Worm (Caenorhabditis elegans) whole organism, L4/young adult: ENCODE data around the gene F45D3.3.

Experiments
- W03F9.2 ChIP-seq: fragments of 150-350 bp; optimal IDR thresholded peaks from 2 replicates; lab custom pipeline; 2014; ENCODE audit warnings: missing biosample characterization, missing genetic modification characterization
- dao-5 ChIP-seq: sonication (generic microtip); optimal IDR thresholded peaks from 2 replicates; lab custom pipeline; 2016; ENCODE audit warnings: missing genotype, missing genetic modification characterization, moderate library complexity, missing compliant biosample characterization
- him-1 ChIP-seq: sonication (generic microtip); optimal IDR thresholded peaks from 2 replicates; lab custom pipeline; 2016; ENCODE audit warnings: missing genotype, missing genetic modification reagents, missing genetic modification characterization, missing compliant biosample characterization

The F45D3.3 gene

DNA sequence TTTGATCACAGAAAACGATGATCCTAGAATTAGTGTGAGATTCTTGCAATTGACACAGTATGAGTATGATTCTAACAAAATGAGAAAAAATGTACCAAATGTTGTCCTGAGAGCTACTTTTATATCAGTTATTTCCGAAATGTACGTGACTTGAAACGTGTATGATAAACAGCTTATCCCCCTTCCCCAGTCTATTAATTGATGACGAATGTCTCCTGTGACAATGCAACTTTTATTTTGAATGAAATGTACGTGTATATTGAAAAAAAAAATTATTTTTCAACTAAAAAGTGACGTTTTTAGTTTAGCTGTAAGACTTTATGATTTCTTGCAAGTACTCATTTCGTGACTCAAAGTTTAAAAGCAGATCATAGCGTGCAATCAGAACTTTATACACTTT, 20.1 kb upstream of the F45D3.3 start:
- TF ChIP-seq dao-5 (no peak), him-1 (tag; lab: Kevin White, UChicago) (no peak), W03F9.2 (tag; lab: Kevin White, UChicago) (no peak)

- no peak for TF ChIP-seq him-1 (tag; lab: Kevin White, UChicago)
Measured at ce11 chrV:12567850-12568249, 17.7 kb upstream of the F45D3.3 start, which contains the start of gene E02A10.4. TSS of gene E02A10.4 (minus strand) at chrV:12567950.

- TF ChIP-seq him-1 (tag; lab: Kevin White, UChicago) (no peak), dao-5 (no peak), W03F9.2 (tag; lab: Kevin White, UChicago) (no peak)
Measured at ce11 chrV:12567312-12567711, 17.1 kb upstream of the F45D3.3 start.

DNA sequence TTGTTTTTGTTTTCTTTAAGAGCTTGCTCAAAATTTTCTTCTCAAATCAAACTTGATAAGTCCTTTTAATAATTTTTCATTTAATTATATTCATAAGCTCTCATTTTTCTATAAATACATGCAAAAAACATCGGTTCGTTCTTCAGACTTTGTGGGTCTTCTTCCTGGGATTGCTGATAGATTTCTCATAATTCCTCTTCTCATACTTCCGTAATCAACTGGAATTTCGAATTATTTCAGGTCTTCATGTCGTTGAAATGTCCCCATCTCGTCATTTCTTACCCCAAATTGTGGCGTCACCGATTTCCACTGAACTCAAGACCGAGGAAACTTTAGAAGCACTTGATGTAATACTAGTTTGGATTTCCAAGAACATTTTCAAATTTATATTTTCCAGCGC, 14.7 kb upstream of the F45D3.3 start:
- no peak for TF ChIP-seq him-1 (tag; lab: Kevin White, UChicago)
- no peak for TF ChIP-seq dao-5
- TF ChIP-seq W03F9.2 (tag; lab: Kevin White, UChicago): no peak

- TF ChIP-seq him-1 (tag; lab: Kevin White, UChicago): no peak
- TF ChIP-seq dao-5: no peak
- TF ChIP-seq W03F9.2 (tag; lab: Kevin White, UChicago): no peak
Measured at ce11 chrV:12563187-12563586, 13.0 kb upstream of the F45D3.3 start, which contains the start of gene mrps-5. TSS of gene mrps-5 (plus strand) at chrV:12563487.

DNA sequence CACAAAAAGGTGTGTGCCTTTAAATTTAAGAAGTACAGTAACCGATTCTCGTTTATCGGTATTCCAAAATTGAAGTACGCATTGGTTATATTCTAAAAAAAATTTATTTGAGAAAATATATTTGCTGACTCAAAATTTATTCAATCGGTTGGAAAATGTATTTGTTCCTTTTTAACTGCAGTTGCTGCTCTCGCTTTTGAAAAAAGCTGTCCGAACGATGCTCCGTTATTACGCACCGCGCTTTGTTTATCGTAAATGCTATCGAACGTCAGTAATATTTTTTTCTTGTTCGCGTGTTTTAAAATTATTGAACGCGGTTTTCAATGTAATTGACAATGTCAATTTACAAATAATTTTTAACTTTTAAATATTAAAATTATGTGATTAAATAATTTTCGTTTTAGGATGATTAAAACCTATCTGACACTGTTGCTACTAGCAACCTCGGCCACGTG, 10.2 kb upstream of the F45D3.3 start, which contains the start of gene sel-1:
Gene sel-1 (plus strand): TSS at position 405 of the 455 bp plus-strand sequence.
- TF ChIP-seq dao-5 (no peak), W03F9.2 (tag; lab: Kevin White, UChicago) (no peak), him-1 (tag; lab: Kevin White, UChicago) (no peak)

DNA sequence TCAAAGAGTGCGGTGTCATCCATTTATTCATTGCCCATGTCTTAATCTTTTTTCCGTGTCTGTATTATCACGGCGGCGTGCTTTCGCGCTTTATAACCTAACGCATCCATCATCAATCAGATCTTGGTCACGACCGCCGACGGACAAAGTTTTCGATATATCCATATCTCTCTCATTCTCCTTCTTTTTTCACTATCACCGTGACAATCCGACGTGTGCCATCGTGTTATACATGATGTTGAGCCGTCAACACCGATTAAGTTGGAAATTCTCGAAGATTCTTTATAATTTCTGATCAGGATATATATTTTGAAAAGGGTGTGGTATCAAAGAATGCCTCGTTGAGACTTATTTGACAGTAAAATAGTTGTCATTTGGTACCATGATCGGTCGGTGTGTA, 6.7 kb upstream of the F45D3.3 start:
- no peak for TF ChIP-seq him-1 (tag; lab: Kevin White, UChicago)
- no peak for TF ChIP-seq dao-5
- no peak for TF ChIP-seq W03F9.2 (tag; lab: Kevin White, UChicago)

DNA sequence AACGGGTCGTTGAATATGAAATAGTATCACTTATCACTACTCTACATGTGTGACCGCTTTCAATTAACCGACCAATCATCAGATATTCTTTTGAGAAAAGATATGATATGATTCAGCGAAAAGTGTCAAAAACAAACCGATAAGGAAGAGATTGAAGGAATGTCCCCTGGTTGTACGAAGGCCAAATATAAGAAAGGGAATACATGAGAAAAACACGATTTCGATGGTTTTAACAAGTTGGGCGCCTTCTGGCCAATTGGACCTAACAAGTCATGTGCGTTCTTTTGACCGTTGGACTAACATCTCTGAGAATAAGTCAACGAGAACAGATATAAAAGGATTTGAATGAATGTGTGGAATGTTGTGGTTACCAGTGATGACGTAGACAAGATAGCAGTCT, 5.7 kb upstream of the F45D3.3 start:
- TF ChIP-seq W03F9.2 (tag; lab: Kevin White, UChicago): no peak
- TF ChIP-seq him-1 (tag; lab: Kevin White, UChicago): no peak
- TF ChIP-seq dao-5: no peak

- TF ChIP-seq W03F9.2 (tag; lab: Kevin White, UChicago) (no peak), dao-5 (no peak), him-1 (tag; lab: Kevin White, UChicago) (no peak)
Measured at ce11 chrV:12554172-12555031, 4.2 kb upstream of the F45D3.3 start.

DNA sequence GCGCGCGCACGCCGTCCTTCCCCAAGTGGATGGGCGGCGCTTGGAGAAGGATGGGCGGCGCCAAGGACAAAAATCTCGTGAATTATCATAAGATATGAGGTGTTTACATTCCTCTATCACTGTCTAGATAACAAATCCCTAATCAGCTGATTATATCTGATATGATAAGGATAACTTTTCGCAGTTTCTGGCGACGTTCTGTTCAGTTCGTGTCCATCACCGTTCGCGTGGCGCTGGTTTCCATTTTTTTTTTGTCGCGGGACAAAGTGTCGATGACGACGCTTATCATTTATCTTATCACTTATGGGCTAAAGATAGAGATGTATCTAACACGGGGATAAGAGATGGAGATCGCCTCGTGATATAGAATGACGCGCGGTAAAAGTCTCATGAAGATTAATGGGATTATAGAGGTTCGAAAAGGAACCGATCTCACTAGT, 3.1 kb upstream of the F45D3.3 start:
- TF ChIP-seq W03F9.2 (tag; lab: Kevin White, UChicago) (no peak), him-1 (tag; lab: Kevin White, UChicago) (no peak), dao-5 (no peak)

DNA sequence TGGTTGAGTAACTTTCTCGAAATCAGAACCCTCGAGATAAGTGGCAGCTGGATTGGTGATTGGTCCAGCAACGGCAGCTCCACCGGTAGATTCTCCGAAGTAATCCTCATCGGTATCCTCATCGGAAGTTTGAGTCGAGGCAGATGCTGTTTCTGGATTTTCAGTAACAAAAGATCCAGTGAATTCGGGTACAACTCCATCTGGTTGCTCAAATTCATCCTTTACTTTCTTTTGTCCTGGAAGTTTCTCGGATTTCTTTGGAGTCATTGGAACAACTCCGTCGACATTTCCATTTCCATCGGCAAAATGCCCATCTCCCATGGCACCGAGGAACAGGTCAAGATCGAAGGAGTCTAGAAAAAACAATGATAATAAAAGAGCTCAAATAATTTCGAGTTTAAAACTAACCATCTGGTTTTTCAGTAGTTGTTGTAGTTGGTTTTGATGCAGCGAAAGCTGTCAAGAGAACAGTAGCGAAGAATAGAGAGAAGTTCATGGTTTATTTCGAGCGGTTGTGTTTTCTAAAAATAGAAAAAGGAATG, 2.6 kb upstream of the F45D3.3 start, which contains the start of gene F45D3.4:
Gene F45D3.4 (minus strand): TSS at position 521 of the 542 bp plus-strand sequence.
- TF ChIP-seq W03F9.2 (tag; lab: Kevin White, UChicago): no peak
- TF ChIP-seq dao-5: no peak
- no peak for TF ChIP-seq him-1 (tag; lab: Kevin White, UChicago)

ce11 chrV:12551638-12552478, 1.7 kb upstream of the F45D3.3 start:
- TF ChIP-seq dao-5 (no peak), him-1 (tag; lab: Kevin White, UChicago) (no peak), W03F9.2 (tag; lab: Kevin White, UChicago) (no peak)

DNA sequence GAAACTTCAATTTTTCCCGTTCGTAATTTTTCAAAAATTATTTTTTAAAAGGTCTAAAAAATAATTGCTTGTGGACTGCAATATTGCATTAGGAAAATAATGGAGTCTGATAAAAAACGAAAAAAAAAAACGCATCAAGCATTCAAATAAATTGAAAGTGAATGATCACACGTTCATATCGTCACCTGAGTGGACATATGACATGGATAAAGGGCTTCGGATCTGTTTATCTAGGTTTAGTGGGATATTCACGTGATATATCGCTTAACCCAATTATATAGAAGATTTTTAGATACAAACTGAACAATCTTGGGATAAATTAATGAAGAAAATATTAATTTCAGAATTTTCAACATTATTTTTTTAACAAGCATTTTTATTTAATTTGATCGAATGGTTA, 570 bp upstream of the F45D3.3 start:
- TF ChIP-seq W03F9.2 (tag; lab: Kevin White, UChicago): no peak
- no peak for TF ChIP-seq dao-5
- no peak for TF ChIP-seq him-1 (tag; lab: Kevin White, UChicago)
